Fruit fly (Drosophila melanogaster): ENCODE data around the gene Dnai2.

Dnai2 gene

DNA sequence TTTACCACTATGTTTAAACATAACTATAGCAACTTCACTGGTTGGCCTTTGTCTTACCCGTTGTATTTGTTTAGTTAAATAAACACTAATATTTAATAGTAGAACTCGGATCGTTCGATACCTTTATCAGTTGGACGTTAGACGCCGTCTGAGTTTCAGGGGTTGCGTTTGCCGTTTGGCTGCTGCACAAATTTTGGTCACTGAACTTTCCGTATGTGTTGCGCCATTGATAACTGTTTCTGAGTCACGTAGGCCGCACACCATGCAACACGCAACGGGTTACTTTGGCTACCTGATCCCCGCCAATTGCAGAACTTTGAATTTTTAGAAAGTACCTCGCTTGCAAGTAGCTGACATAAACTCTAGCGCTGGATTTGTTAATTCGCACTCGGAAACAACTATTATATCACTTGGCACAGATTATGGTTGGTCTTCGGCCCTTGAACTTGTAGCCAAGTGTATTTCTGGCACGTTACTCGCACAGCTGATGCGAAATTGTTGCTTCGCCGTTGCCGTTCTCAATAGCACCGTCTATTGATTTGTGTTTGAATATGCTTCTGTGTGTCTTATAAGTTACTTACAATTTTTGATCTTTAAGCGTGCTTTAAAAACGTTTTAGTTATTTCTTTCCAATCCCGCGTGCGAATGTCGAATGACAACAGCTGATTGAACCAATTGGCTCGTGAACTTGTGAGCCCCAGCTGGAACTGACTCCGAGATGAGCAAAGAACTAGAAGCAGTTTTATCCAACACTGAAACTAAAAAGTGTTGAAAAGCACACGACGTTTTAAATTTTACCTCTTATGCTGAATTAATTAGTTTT is 2.6 kb downstream of the Dnai2 start, which contains the start of gene Dph1 (continued):
- TF ChIP-seq Hnf4 (GFP tag; optimal IDR thresholded peaks at IDR 0.05) (peak; percentile 48), Jra (GFP tag; optimal IDR thresholded peaks at IDR 0.05) (peak; percentile 69), jim (GFP tag; optimal IDR thresholded peaks at IDR 0.05) (no peak), fru (GFP tag; optimal IDR thresholded peaks at IDR 0.05) (peak; percentile 90), lola (GFP tag; optimal IDR thresholded peaks at IDR 0.05) (no peak), Mio (GFP tag; optimal IDR thresholded peaks at IDR 0.05) (no peak)

DNA sequence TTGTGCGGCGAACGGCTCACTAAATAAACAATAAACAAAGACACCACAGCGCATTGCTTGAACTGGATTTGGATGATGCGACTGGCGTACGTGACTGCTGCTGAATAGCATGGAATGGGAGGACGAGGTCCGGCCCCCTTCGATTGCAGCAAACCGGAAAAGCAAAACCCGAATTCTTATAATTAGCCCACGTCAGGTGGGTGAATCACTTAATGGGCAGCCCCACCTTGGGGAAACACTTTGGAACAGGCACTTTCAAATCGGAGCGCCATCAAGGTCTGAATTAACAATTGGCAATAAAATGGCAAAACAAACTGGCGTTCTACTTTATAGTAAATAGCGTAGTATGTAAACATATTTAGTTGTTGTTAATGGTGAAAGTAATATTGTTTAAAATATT is 3.2 kb downstream of the Dnai2 start:
- TF ChIP-seq Jra (GFP tag; optimal IDR thresholded peaks at IDR 0.05) (no peak), N (GFP tag; optimal IDR thresholded peaks at IDR 0.05) (no peak), lola (GFP tag; optimal IDR thresholded peaks at IDR 0.05) (no peak), woc (GFP tag; optimal IDR thresholded peaks at IDR 0.05) (no peak), Rel (GFP tag; optimal IDR thresholded peaks at IDR 0.05) (no peak), Rel (tag; optimal IDR thresholded peaks at IDR 0.05) (peak; percentile 88), Vsx2 (GFP tag; optimal IDR thresholded peaks at IDR 0.05; ENCODE audit: partially characterized antibody) (peak; percentile 77), Dif (GFP tag; optimal IDR thresholded peaks at IDR 0.05; ENCODE audit: partially characterized antibody) (no peak), fru (GFP tag; optimal IDR thresholded peaks at IDR 0.05) (no peak), GATAd (GFP tag; optimal IDR thresholded peaks at IDR 0.05) (no peak)

DNA sequence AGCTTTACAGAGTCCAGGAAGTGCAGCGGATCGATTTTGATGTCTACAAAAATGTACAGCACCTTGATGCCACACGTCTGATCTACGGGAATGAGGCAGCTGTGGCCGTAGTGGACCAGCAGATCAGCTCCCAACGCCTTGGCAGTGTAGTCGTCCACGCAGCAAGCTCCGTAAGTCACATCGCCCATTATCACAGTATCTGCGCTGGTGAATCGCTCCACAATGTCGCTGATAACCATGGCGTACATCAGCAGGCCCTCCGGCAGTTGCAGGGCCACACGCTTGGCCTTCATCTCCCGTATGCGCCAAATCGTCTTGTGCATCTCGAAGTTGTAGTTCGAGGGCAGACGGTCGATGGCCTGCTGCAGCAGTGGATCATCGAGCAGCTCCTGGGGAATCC is 4.0 kb downstream of the Dnai2 start:
- no peak for TF ChIP-seq pan (optimal IDR thresholded peaks at IDR 0.05)
- TF ChIP-seq h (GFP tag; optimal IDR thresholded peaks at IDR 0.05), result no peak
- no peak for TF ChIP-seq tai (GFP tag; optimal IDR thresholded peaks at IDR 0.05)
- TF ChIP-seq dl (GFP tag; optimal IDR thresholded peaks at IDR 0.05; ENCODE audit: insufficient read depth in 1 of 2, partially characterized antibody in 2 of 2), result no peak
- no peak for TF ChIP-seq foxo (GFP tag; optimal IDR thresholded peaks at IDR 0.05)
- TF ChIP-seq N (GFP tag; optimal IDR thresholded peaks at IDR 0.05), result no peak
- no peak for TF ChIP-seq CrebA (GFP tag; optimal IDR thresholded peaks at IDR 0.05; ENCODE audit: borderline replicate concordance)
- TF ChIP-seq sv (GFP tag; optimal IDR thresholded peaks at IDR 0.05), result no peak
- TF ChIP-seq sage (GFP tag; optimal IDR thresholded peaks at IDR 0.05), result no peak
- no peak for TF ChIP-seq GATAd (GFP tag; optimal IDR thresholded peaks at IDR 0.05)

DNA sequence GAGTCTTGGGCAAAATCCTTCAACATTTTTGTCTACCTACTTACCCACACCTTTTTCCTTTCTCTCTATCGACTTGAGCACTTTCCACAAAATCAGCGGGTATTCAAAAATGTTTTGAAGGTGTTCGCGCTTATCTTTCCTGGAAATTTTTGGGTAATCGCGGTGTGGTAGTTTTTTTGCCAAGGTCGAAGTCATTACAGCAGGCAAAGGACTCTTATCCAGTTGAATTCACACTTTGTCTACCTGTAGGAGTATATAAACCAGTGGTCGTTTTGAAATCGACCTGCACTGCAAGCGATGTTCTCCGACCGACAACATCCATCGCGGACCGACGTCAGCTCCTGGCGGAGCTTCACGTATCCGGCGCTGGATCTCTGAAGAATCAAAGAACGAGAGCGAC is 6.2 kb downstream of the Dnai2 start:
- TF ChIP-seq woc (GFP tag; optimal IDR thresholded peaks at IDR 0.05), result no peak
- no peak for TF ChIP-seq tai (GFP tag; optimal IDR thresholded peaks at IDR 0.05)
- TF ChIP-seq jim (GFP tag; optimal IDR thresholded peaks at IDR 0.05), result no peak
- TF ChIP-seq fru (GFP tag; optimal IDR thresholded peaks at IDR 0.05), result no peak
- no peak for TF ChIP-seq Hr83 (GFP tag; optimal IDR thresholded peaks at IDR 0.05; ENCODE audit: poor library complexity, severe bottlenecking)
- TF ChIP-seq sv (GFP tag; optimal IDR thresholded peaks at IDR 0.05), result no peak
- no peak for TF ChIP-seq lola (GFP tag; optimal IDR thresholded peaks at IDR 0.05)
- no peak for TF ChIP-seq h (GFP tag; optimal IDR thresholded peaks at IDR 0.05)
- no peak for TF ChIP-seq psq (GFP tag; optimal IDR thresholded peaks at IDR 0.05)
- TF ChIP-seq N (GFP tag; optimal IDR thresholded peaks at IDR 0.05), result no peak
- TF ChIP-seq brk (GFP tag; optimal IDR thresholded peaks at IDR 0.05), result no peak

DNA sequence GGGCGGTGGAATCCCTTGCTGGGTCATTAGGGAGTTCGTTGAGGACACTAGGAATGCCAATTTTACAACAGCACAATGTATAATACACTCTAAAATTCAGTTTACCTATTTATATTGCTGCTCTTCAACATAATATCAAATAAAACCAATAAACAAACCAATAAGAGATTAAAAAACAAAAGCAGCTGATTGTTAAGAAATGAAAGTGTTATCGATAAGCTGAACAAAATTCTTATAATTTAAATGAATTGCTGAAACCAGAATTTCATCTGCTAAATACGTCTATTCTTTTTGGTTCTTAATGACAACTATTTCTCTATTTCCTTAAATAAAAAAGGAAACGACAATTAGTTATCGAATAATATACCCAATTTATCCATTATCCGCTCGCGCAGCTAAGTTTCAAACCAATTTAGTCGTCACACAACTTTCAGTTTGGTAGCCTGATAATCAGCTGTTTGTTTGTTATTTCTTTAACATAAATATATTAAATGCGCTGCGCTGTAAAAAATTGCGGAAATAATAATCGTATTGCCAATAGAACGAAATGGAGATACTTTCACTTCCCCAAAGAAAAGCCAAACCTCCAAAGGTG is 7.8 kb downstream of the Dnai2 start, which contains the start of the genes Pldn and CG14135:
TSS of gene Pldn (minus strand) at position 197 of the 595 bp plus-strand sequence.
TSS of gene CG14135 (plus strand) at position 369 of the 595 bp plus-strand sequence.
- TF ChIP-seq pan (optimal IDR thresholded peaks at IDR 0.05) (no peak), tai (GFP tag; optimal IDR thresholded peaks at IDR 0.05) (peak; percentile 58), Hnf4 (GFP tag; optimal IDR thresholded peaks at IDR 0.05) (peak; percentile 3), psq (GFP tag; optimal IDR thresholded peaks at IDR 0.05) (no peak), Myc (optimal IDR thresholded peaks at IDR 0.05) (peak; percentile 43), brk (GFP tag; optimal IDR thresholded peaks at IDR 0.05) (peak; percentile 10)

DNA sequence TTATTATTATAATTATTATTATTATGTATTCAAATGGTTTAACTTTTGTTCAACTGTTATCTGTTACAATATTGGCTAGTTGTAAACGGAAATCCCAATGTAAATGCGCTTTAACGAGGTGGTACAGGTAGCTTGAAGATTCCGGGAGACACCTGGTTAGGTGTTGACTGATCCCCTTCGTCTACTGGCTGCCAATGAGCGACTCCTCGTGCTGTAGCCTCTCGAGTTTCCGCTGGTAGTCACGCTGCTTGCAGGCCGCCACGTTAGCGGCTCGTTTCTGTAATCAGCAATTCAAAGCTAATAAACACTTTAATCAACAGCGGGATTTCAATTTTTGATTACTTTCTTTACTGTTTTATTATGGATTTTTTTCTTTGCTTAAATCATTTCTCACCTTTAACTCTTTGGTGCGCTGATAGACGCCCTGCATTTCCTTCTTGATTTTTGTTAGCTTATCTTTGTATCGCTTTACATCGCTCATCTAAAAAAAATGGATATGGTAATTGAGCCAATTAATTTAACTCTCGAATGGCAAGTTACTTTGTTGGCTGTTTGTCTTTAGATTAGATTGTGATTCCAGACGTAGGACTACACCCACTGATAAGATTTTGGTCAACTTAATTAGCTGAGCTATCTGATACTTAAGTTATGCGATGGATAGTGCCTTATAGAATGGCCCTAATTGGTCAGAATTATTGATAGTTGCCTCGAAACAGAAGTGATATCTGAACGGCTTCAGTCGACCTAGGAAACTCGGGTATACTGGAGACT is 9.0 kb downstream of the Dnai2 start:
- TF ChIP-seq Rel (GFP tag; optimal IDR thresholded peaks at IDR 0.05) (no peak), Rel (tag; optimal IDR thresholded peaks at IDR 0.05) (peak; percentile 6), Sp1 (GFP tag; optimal IDR thresholded peaks at IDR 0.05) (peak; percentile 31), Vsx2 (GFP tag; optimal IDR thresholded peaks at IDR 0.05; ENCODE audit: partially characterized antibody) (peak; percentile 81), N (GFP tag; optimal IDR thresholded peaks at IDR 0.05) (no peak)
